Worm (Caenorhabditis elegans) whole organism, L4 larva: Measurements from ENCODE around the gene ZK1248.20.

ENCODE experiments used
- aly-2 ChIP-seq: sonication (generic microtip); optimal IDR thresholded peaks from 2 replicates; lab custom pipeline; 2018; ENCODE audit warnings: missing biosample characterization, missing genetic modification characterization
- gei-8 ChIP-seq: fragments of 200-800 bp; sonication (Bioruptor generic); optimal IDR thresholded peaks from 2 replicates; lab custom pipeline; 2018; ENCODE audit warnings: mild to moderate bottlenecking, missing genetic modification characterization, missing compliant biosample characterization
- lin-38 ChIP-seq: fragments of 200-800 bp; sonication (Bioruptor generic); IDR thresholded peaks from 2 replicates; pipeline ENCODE4 v1.3.6; 2022; ENCODE audit warnings: missing genetic modification reagents, missing genetic modification characterization, missing compliant biosample characterization
- mep-1 ChIP-seq: fragments of 150-350 bp; sonication (generic microtip); optimal IDR thresholded peaks from 3 replicates; lab custom pipeline; 2014; ENCODE audit warnings: missing biosample characterization, missing genetic modification characterization
- pha-4 ChIP-seq, 2 experiments: fragments of 150-350 bp in 1 of 2; fragments of 200-800 bp in 1 of 2; sonication (Bioruptor generic) in 1 of 2; IDR thresholded peaks in 1 of 2; optimal IDR thresholded peaks in 1 of 2; 2 replicates each; pipeline versions ENCODE4 v1.3.6 to Lab custom; 2014 to 2022; ENCODE audit warnings: missing genetic modification characterization in 2 of 2, missing genetic modification reagents in 2 of 2, missing biosample characterization in 1 of 2, missing compliant biosample characterization in 1 of 2

DNA sequence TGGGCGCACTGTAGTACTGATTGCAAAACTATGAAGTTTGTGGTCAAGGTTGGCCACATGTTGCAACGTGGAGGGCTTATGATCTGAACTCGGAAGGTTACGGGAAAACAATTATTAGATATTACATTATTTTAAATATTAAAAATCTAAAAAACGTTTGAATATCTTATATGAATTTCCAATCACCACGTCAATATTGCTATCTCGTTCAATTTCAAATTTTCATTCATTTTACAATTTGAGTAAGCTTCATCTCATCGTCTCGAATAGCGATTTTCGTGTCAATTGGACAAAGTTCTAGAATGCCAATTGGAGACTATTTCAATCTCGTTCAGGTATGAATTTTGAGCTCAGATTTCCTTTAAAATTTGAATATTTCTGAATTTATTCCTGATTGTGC, at the start of gene ZK1248.20:
- TF ChIP-seq pha-4 (GFP tag; IDR thresholded peaks at IDR 0.05; lab: Robert Waterston, UW) (no peak), pha-4 (tag; optimal IDR thresholded peaks at IDR 0.05; lab: Kevin White, UChicago) (no peak), mep-1 (no peak), lin-38 (GFP tag; lab: Robert Waterston, UW) (no peak), gei-8 (no peak), aly-2 (tag; lab: Kevin White, UChicago) (no peak)
